Worm (Caenorhabditis elegans) whole organism, L4 larva: Measurements from ENCODE around the gene C10G8.2.
"Not testable (repeated sequence)": the region's sequence is repeated elsewhere in the genome, so short reads cannot be mapped to it uniquely, and the experiment has no call there.

Experiments used
- R02D3.7 ChIP-seq: fragments of 150-350 bp; sonication (generic microtip); optimal IDR thresholded peaks from 3 replicates; lab custom pipeline; 2014; ENCODE audit warnings: missing biosample characterization, missing genetic modification characterization
- ZK546.5 ChIP-seq, 2 experiments: sonication (generic microtip); optimal IDR thresholded peaks; 2 replicates each; lab custom pipeline; 2017; ENCODE audit warnings: missing biosample characterization in 2 of 2, missing genetic modification characterization in 2 of 2
- jun-1 ChIP-seq: fragments of 150-350 bp; optimal IDR thresholded peaks from 2 replicates; lab custom pipeline; 2014; ENCODE audit warnings: missing biosample characterization, missing genetic modification reagents, missing genetic modification characterization
- mep-1 ChIP-seq: fragments of 150-350 bp; sonication (generic microtip); optimal IDR thresholded peaks from 3 replicates; lab custom pipeline; 2014; ENCODE audit warnings: missing biosample characterization, missing genetic modification characterization
- pqm-1 ChIP-seq: sonication (generic microtip); optimal IDR thresholded peaks from 2 replicates; lab custom pipeline; 2017; ENCODE audit warnings: missing biosample characterization, missing genetic modification characterization
- skn-1 ChIP-seq: fragments of 150-350 bp; optimal IDR thresholded peaks from 2 replicates; lab custom pipeline; 2014; ENCODE audit warnings: missing biosample characterization, missing genetic modification characterization
- unc-130 ChIP-seq: sonication (generic microtip); optimal IDR thresholded peaks from 2 replicates; lab custom pipeline; 2016; ENCODE audit warnings: missing genetic modification reagents, missing genetic modification characterization, missing compliant biosample characterization

ce11 chrV:5284270-5284980, 29.8 kb upstream of the C10G8.2 start:
- TF ChIP-seq ZK546.5 (tag; optimal IDR thresholded peaks at IDR 0.05; lab: Kevin White, UChicago); skn-1 (tag; lab: Kevin White, UChicago); jun-1; pqm-1 (tag; lab: Kevin White, UChicago); unc-130 (GFP tag; lab: Kevin White, UChicago); R02D3.7 (tag; lab: Kevin White, UChicago); mep-1 (tag; lab: Kevin White, UChicago): not testable (repeated sequence)
